Fruit fly (Drosophila melanogaster): Measurements from ENCODE around the gene CG32069.

Gene CG32069

dm6 chr3L:11089805-11090440 is 27.5 kb upstream of the CG32069 start (continued):
- TF ChIP-seq fu2 (GFP tag; optimal IDR thresholded peaks at IDR 0.05) (peak; percentile 51), Trl (optimal IDR thresholded peaks at IDR 0.05) (no peak), Trl (GFP tag; optimal IDR thresholded peaks at IDR 0.05) (peak; percentile 81), CG13296 (GFP tag; optimal IDR thresholded peaks at IDR 0.05) (peak; percentile 90), CG12236 (GFP tag; optimal IDR thresholded peaks at IDR 0.05) (peak; percentile 82), rib (GFP tag; IDR thresholded peaks at IDR 0.05) (no peak), sug (tag; optimal IDR thresholded peaks at IDR 0.05) (peak; percentile 78), otp (GFP tag; IDR thresholded peaks at IDR 0.05) (peak; percentile 91), CG12391 (tag; optimal IDR thresholded peaks at IDR 0.05) (peak; percentile 96), sr (GFP tag; IDR thresholded peaks at IDR 0.05) (peak; percentile 74; the same call in 2 of the 3 replicates), CG9609 (GFP tag; optimal IDR thresholded peaks at IDR 0.05) (peak; percentile 54), CG17385 (GFP tag; optimal IDR thresholded peaks at IDR 0.05) (peak; percentile 91), ranshi (GFP tag; IDR thresholded peaks at IDR 0.05) (peak; percentile 53; the same call in 1 of the 2 replicates), CG15269 (tag; optimal IDR thresholded peaks at IDR 0.05) (peak; percentile 95), dm (GFP tag; optimal IDR thresholded peaks at IDR 0.05) (peak; percentile 75), emc (GFP tag; optimal IDR thresholded peaks at IDR 0.05) (peak; percentile 46), dmrt99B (tag; optimal IDR thresholded peaks at IDR 0.05) (peak; percentile 94), CG1647 (GFP tag; optimal IDR thresholded peaks at IDR 0.05) (peak; percentile 73), CG17612 (GFP tag; IDR thresholded peaks at IDR 0.05) (peak; percentile 31; the same call in 1 of the 2 replicates), CG8281 (tag; optimal IDR thresholded peaks at IDR 0.05) (peak; percentile 66), gsb-n (tag; optimal IDR thresholded peaks at IDR 0.05) (peak; percentile 85), HmgZ (tag; optimal IDR thresholded peaks at IDR 0.05) (peak; percentile 77), Vsx1 (GFP tag; optimal IDR thresholded peaks at IDR 0.05) (peak; percentile 83), CHES-1-like (GFP tag; optimal IDR thresholded peaks at IDR 0.05) (peak; percentile 75), br (optimal IDR thresholded peaks at IDR 0.05) (no peak), caup (GFP tag; optimal IDR thresholded peaks at IDR 0.05; ENCODE audit: severe bottlenecking) (peak; percentile 80), prd (optimal IDR thresholded peaks at IDR 0.05) (no peak), prd (GFP tag; IDR thresholded peaks at IDR 0.05) (peak; percentile 85), zen (tag; optimal IDR thresholded peaks at IDR 0.05) (peak; percentile 47), corto (GFP tag; optimal IDR thresholded peaks at IDR 0.05) (peak; percentile 49), Mad (GFP tag; optimal IDR thresholded peaks at IDR 0.05) (peak; percentile 77), Hr51 (GFP tag; optimal IDR thresholded peaks at IDR 0.05) (peak; percentile 68 to 97), vnd (GFP tag; IDR thresholded peaks at IDR 0.05; ENCODE audit: partially characterized antibody) (peak; percentile 50; the same call in 1 of the 3 replicates), al (GFP tag; IDR thresholded peaks at IDR 0.05) (peak; percentile 47; the same call in 1 of the 2 replicates), CG2120 (GFP tag; optimal IDR thresholded peaks at IDR 0.05) (peak; percentile 76), CTCF (GFP tag; optimal IDR thresholded peaks at IDR 0.05) (peak; percentile 63), z (GFP tag; IDR thresholded peaks at IDR 0.05) (peak; percentile 76; the same call in 1 of the 3 replicates), CG7271 (tag; optimal IDR thresholded peaks at IDR 0.05) (peak; percentile 67), CG16815 (GFP tag; optimal IDR thresholded peaks at IDR 0.05) (peak; percentile 86), Lhr (GFP tag; optimal IDR thresholded peaks at IDR 0.05) (peak; percentile 81), gem (tag; optimal IDR thresholded peaks at IDR 0.05) (peak; percentile 96), fd102C (GFP tag; optimal IDR thresholded peaks at IDR 0.05) (peak; percentile 93), az2 (GFP tag; optimal IDR thresholded peaks at IDR 0.05) (peak; percentile 95), CG34422 (GFP tag; IDR thresholded peaks at IDR 0.05) (peak; percentile 74), Doc2 (GFP tag; IDR thresholded peaks at IDR 0.05) (peak; percentile 49; the same call in 1 of the 2 replicates), D19B (GFP tag; optimal IDR thresholded peaks at IDR 0.05) (peak; percentile 62), pfk (GFP tag; optimal IDR thresholded peaks at IDR 0.05) (peak; percentile 30), CG34376 (GFP tag; optimal IDR thresholded peaks at IDR 0.05) (peak; percentile 70), pros (GFP tag; optimal IDR thresholded peaks at IDR 0.05) (peak; percentile 27), CG11093 (GFP tag; IDR thresholded peaks at IDR 0.05) (peak; percentile 72)
